Worm (Caenorhabditis elegans) whole organism, L2 larva: ENCODE results near the gene dnj-7.

Source experiments
- C34F6.9 ChIP-seq: fragments of 150-350 bp; optimal IDR thresholded peaks from 2 replicates; lab custom pipeline; 2014; ENCODE audit warnings: missing biosample characterization, missing genetic modification characterization
- elt-1 ChIP-seq: fragments of 150-350 bp; optimal IDR thresholded peaks from 2 replicates; lab custom pipeline; 2014; ENCODE audit warnings: missing biosample characterization, missing genetic modification characterization
- lin-39 ChIP-seq: fragments of 150-350 bp; optimal IDR thresholded peaks from 2 replicates; lab custom pipeline; 2014; ENCODE audit warnings: missing biosample characterization, missing genetic modification reagents, missing genetic modification characterization
- nhr-77 ChIP-seq: fragments of 150-350 bp; optimal IDR thresholded peaks from 2 replicates; lab custom pipeline; 2014; ENCODE audit warnings: missing biosample characterization, missing genetic modification characterization
- ztf-4 ChIP-seq: fragments of 150-350 bp; optimal IDR thresholded peaks from 2 replicates; lab custom pipeline; 2014; ENCODE audit warnings: missing biosample characterization, missing genetic modification characterization

DNA sequence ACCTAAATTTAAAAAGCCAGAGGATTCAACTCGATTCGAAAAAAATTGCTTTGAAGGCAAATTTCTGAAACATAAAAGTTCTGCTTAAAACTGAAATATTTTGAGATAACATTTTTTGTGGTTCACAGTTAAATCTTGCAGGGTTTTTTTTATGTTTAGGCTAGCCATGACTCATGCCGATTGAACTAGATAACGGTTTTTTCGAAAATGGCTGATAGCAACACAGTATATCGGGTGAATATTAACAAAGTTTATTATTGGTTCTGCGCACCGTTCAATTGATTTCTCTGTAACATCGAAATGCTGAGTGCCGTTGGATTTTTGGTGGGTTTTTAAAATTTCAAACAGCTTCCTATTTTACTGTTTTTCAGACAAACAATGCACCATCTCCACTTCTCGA, 17.0 kb upstream of the dnj-7 start, which contains the start of gene F43E12.1:
- TF ChIP-seq lin-39 (tag; lab: Kevin White, UChicago) (no peak), C34F6.9 (tag; lab: Kevin White, UChicago) (no peak), ztf-4 (no peak), elt-1 (tag; lab: Kevin White, UChicago) (no peak), nhr-77 (tag; lab: Kevin White, UChicago) (no peak)
